Worm (Caenorhabditis elegans): ENCODE data around the gene B0035.3.

B0035.3 gene

DNA sequence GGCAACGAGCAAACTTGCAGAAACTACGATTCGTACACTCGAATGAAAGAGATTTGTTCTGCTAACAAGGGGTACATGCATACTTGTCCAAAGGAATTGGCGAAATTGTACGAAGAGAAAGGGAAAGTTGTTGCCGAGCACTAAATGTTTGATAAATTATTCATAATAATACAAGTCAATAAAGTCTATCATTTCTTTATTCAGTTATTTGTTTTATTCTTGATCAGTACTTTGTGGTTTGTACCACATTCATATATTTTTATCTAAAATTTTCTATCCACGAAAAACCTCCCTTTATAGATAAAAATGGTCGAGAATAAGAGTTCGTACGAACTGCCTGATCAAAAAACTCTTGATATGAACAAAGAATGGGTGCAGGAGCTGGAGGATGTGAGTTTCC lies 5.7 kb upstream of the B0035.3 start, which contains the start of gene edg-1:
edg-1 (plus strand) TSS at position 301 of the 400 bp plus-strand sequence.
- TF ChIP-seq nfya-1 (tag; optimal IDR thresholded peaks at IDR 0.05) (no peak), ceh-19 (GFP tag; optimal IDR thresholded peaks at IDR 0.05) (no peak), dve-1 (tag; optimal IDR thresholded peaks at IDR 0.05) (no peak), fkh-6 (tag; optimal IDR thresholded peaks at IDR 0.05) (no peak), hlh-15 (tag; optimal IDR thresholded peaks at IDR 0.05) (no peak), madf-2 (tag; optimal IDR thresholded peaks at IDR 0.05) (no peak), nhr-232 (tag; optimal IDR thresholded peaks at IDR 0.05) (no peak), F13H6.1 (tag; optimal IDR thresholded peaks at IDR 0.05) (no peak), unc-3 (GFP tag; conservative IDR thresholded peaks at IDR 0.05) (no peak), unc-3 (tag; optimal IDR thresholded peaks at IDR 0.05) (no peak), K02D7.2 (tag; optimal IDR thresholded peaks at IDR 0.05) (no peak), ref-2 (tag; optimal IDR thresholded peaks at IDR 0.05) (no peak), sdc-2 (tag; optimal IDR thresholded peaks at IDR 0.05) (no peak), ets-4 (tag; optimal IDR thresholded peaks at IDR 0.05) (no peak), hlh-30 (tag; optimal IDR thresholded peaks at IDR 0.05; ENCODE audit: insufficient read depth) (no peak), pax-1 (tag; optimal IDR thresholded peaks at IDR 0.05) (no peak), elt-2 (tag; optimal IDR thresholded peaks at IDR 0.05) (no peak), ceh-31 (tag; optimal IDR thresholded peaks at IDR 0.05) (no peak), ttx-3 (tag; optimal IDR thresholded peaks at IDR 0.05) (no peak), K09A11.1 (tag; optimal IDR thresholded peaks at IDR 0.05; ENCODE audit: insufficient read depth) (no peak)

DNA sequence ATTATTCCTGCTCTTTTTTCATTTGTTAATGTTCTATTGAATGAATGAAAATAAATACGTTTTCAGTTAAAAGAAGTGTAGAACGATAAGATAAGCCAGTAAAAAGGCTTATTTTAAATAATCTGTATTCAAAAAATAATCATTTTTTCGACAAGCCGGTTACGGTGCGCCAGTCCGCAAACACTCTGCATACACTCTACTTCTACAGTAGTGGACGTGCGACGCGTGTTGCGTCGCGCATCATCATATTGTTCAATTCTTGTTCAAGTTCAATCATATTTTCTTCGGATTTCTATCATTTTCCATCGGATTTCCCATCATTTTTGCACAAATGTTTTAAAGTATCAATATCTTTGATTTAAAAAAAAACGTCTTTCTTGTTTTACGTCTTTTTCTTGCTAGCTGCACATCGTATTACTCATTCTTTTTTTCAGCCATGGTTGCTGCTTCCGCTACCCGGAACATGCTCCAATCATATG lies 5.1 kb upstream of the B0035.3 start, which contains the start of gene B0035.18:
B0035.18 (plus strand) TSS at position 429 of the 479 bp plus-strand sequence.
- TF ChIP-seq hlh-13 (GFP tag; optimal IDR thresholded peaks at IDR 0.05): no peak
- no peak for TF ChIP-seq C08G9.2 (tag; optimal IDR thresholded peaks at IDR 0.05)
- TF ChIP-seq nhr-11 (tag; optimal IDR thresholded peaks at IDR 0.05): no peak
- TF ChIP-seq rnt-1 (tag; optimal IDR thresholded peaks at IDR 0.05): no peak
- TF ChIP-seq sdc-2 (tag; optimal IDR thresholded peaks at IDR 0.05): no peak
- no peak for TF ChIP-seq sox-2 (GFP tag; IDR thresholded peaks at IDR 0.05)
- no peak for TF ChIP-seq K09A11.1 (tag; optimal IDR thresholded peaks at IDR 0.05; ENCODE audit: insufficient read depth)
- TF ChIP-seq ceh-30 (tag; optimal IDR thresholded peaks at IDR 0.05): no peak
- no peak for TF ChIP-seq ref-2 (tag; optimal IDR thresholded peaks at IDR 0.05)
- no peak for TF ChIP-seq dmd-4 (tag; optimal IDR thresholded peaks at IDR 0.05; ENCODE audit: borderline replicate concordance)
- no peak for TF ChIP-seq ceh-34 (tag; optimal IDR thresholded peaks at IDR 0.05)
- no peak for TF ChIP-seq hlh-8 (tag; optimal IDR thresholded peaks at IDR 0.05)
- TF ChIP-seq pax-1 (tag; optimal IDR thresholded peaks at IDR 0.05): no peak
- TF ChIP-seq lim-6 (tag; optimal IDR thresholded peaks at IDR 0.05): no peak
- no peak for TF ChIP-seq nfya-1 (tag; optimal IDR thresholded peaks at IDR 0.05)
- no peak for TF ChIP-seq mec-3 (tag; optimal IDR thresholded peaks at IDR 0.05; ENCODE audit: borderline replicate concordance)
- no peak for TF ChIP-seq eyg-1 (tag; optimal IDR thresholded peaks at IDR 0.05)
- TF ChIP-seq fax-1 (tag; optimal IDR thresholded peaks at IDR 0.05): no peak

DNA sequence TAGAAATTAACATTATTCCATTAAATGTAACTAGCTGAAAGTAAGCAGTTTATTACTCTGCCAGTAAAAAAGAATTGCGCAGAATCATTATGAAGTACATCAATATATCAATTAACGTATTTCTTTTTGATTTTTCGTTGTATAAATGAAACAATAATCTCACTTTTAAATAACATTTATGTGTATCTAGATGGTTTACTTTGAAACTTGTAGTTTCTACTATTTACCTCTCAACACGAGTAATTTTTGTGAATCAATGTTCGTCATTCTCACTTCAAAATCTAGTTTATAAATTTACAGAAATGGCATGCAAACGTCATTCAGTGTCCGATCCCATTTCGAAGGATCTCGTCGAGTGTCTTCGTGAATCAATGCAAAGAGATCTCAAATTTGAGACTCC lies 2.3 kb upstream of the B0035.3 start, which contains the start of gene gspd-1:
gspd-1 (plus strand) TSS at position 301 of the 400 bp plus-strand sequence.
- TF ChIP-seq ceh-34 (tag; optimal IDR thresholded peaks at IDR 0.05) (no peak), Y22D7AL.16 (tag; optimal IDR thresholded peaks at IDR 0.05) (no peak), ceh-24 (tag; optimal IDR thresholded peaks at IDR 0.05) (no peak), sox-4 (tag; optimal IDR thresholded peaks at IDR 0.05) (no peak), sdc-2 (tag; optimal IDR thresholded peaks at IDR 0.05) (no peak), pax-1 (tag; optimal IDR thresholded peaks at IDR 0.05) (no peak), unc-86 (tag; optimal IDR thresholded peaks at IDR 0.05) (no peak), dmd-4 (tag; optimal IDR thresholded peaks at IDR 0.05; ENCODE audit: borderline replicate concordance) (no peak), hlh-6 (tag; optimal IDR thresholded peaks at IDR 0.05) (no peak), nfya-1 (tag; optimal IDR thresholded peaks at IDR 0.05) (no peak), ztf-16 (tag; optimal IDR thresholded peaks at IDR 0.05) (no peak), ceh-48 (tag; optimal IDR thresholded peaks at IDR 0.05) (no peak), K02D7.2 (tag; optimal IDR thresholded peaks at IDR 0.05) (no peak), unc-3 (GFP tag; conservative IDR thresholded peaks at IDR 0.05) (no peak), unc-3 (tag; optimal IDR thresholded peaks at IDR 0.05) (no peak), tbx-7 (tag; optimal IDR thresholded peaks at IDR 0.05) (no peak), zip-5 (tag; optimal IDR thresholded peaks at IDR 0.05) (no peak)

Data from whole organism, late embryonic.